Worm (Caenorhabditis elegans) whole organism, L4 larva: ENCODE measurements around the gene W10G6.1.

Experiments used
- F10B5.3 ChIP-seq: sonication (generic microtip); optimal IDR thresholded peaks from 2 replicates; lab custom pipeline; 2016; ENCODE audit warnings: mild to moderate bottlenecking, missing genetic modification characterization, missing compliant biosample characterization
- R02D3.7 ChIP-seq: fragments of 150-350 bp; sonication (generic microtip); optimal IDR thresholded peaks from 3 replicates; lab custom pipeline; 2014; ENCODE audit warnings: missing biosample characterization, missing genetic modification characterization
- ama-1 ChIP-seq: fragments of 150-350 bp; optimal IDR thresholded peaks from 2 replicates; lab custom pipeline; 2014; ENCODE audit warnings: inconsistent platforms, mixed read lengths
- ces-1 ChIP-seq: fragments of 150-350 bp; sonication (generic microtip); optimal IDR thresholded peaks from 4 replicates; lab custom pipeline; 2014; ENCODE audit warnings: missing biosample characterization, missing genetic modification reagents, missing genetic modification characterization
- egl-43 ChIP-seq: fragments of 200-800 bp; sonication (Bioruptor generic); IDR thresholded peaks from 2 replicates; pipeline ENCODE4 v1.3.6; 2022; ENCODE audit warnings: missing genetic modification reagents, missing genetic modification characterization, missing compliant biosample characterization
- lin-15B ChIP-seq: fragments of 150-350 bp; sonication (generic microtip); optimal IDR thresholded peaks from 3 replicates; lab custom pipeline; 2014; ENCODE audit warnings: missing biosample characterization, missing genetic modification characterization
- nhr-10 ChIP-seq: fragments of 150-350 bp; optimal IDR thresholded peaks from 2 replicates; lab custom pipeline; 2014; ENCODE audit warnings: missing biosample characterization, missing genetic modification characterization
- skn-1 ChIP-seq: fragments of 150-350 bp; optimal IDR thresholded peaks from 2 replicates; lab custom pipeline; 2014; ENCODE audit warnings: missing biosample characterization, missing genetic modification characterization
- snpc-4 ChIP-seq: fragments of 150-350 bp; optimal IDR thresholded peaks from 2 replicates; lab custom pipeline; 2014; ENCODE audit warnings: missing biosample characterization, missing genetic modification characterization

DNA sequence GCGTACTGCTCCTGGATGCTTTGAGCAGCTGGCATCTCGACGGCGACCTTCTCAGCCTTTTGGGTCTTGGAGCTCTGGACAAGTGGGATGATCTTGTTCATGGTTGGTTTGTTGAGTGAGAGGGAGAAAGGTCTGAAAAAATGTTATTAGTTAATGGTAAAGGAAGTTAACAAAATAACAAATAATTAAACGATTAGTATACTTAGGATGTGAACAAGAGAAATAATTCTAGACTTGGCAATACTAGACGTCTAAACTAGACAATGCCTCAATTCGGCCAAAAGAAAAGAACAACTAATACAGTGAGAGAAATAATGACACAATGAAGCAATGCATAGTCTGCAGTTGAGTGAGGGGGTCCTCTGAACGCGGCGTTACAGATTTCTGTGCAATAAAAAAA lies 34.5 kb upstream of the W10G6.1 start, which contains the start of gene R11.4:
- no peak for TF ChIP-seq R02D3.7
- TF ChIP-seq egl-43: no peak
- no peak for TF ChIP-seq skn-1
- no peak for TF ChIP-seq snpc-4 (tag; lab: Kevin White, UChicago)
- no peak for TF ChIP-seq ama-1 (lab: Kevin White, UChicago)
- TF ChIP-seq ces-1 (GFP tag; lab: Kevin White, UChicago): no peak
- no peak for TF ChIP-seq lin-15B (tag; lab: Kevin White, UChicago)
- no peak for TF ChIP-seq nhr-10
- TF ChIP-seq F10B5.3 (tag; lab: Kevin White, UChicago): no peak
